Worm (Caenorhabditis elegans): ENCODE results near the gene M110.9.

The M110.9 gene

ce11 chrII:8278415-8278814, 47.3 kb downstream of the M110.9 start, which contains the start of the genes mrpl-10 and clec-142:
Gene mrpl-10 (minus strand): TSS chrII:8278515.
Gene clec-142 (plus strand): TSS chrII:8278678.
- TF ChIP-seq ctbp-1 (GFP tag; IDR thresholded peaks at IDR 0.05) (no peak), mep-1 (tag; optimal IDR thresholded peaks at IDR 0.05) (no peak), nhr-102 (tag; optimal IDR thresholded peaks at IDR 0.05) (no peak), unc-130 (GFP tag; optimal IDR thresholded peaks at IDR 0.05) (no peak), dmd-8 (GFP tag; IDR thresholded peaks at IDR 0.05) (no peak)

Data from whole organism, L4 larva.